Worm (Caenorhabditis elegans) whole organism, dauer: Measurements from ENCODE around the gene F42F12.11.

Experiments used
- unc-62 ChIP-seq: sonication (generic microtip); optimal IDR thresholded peaks from 2 replicates; lab custom pipeline; 2017; ENCODE audit warnings: missing biosample characterization, missing genetic modification reagents, missing genetic modification characterization

F42F12.11 gene

DNA sequence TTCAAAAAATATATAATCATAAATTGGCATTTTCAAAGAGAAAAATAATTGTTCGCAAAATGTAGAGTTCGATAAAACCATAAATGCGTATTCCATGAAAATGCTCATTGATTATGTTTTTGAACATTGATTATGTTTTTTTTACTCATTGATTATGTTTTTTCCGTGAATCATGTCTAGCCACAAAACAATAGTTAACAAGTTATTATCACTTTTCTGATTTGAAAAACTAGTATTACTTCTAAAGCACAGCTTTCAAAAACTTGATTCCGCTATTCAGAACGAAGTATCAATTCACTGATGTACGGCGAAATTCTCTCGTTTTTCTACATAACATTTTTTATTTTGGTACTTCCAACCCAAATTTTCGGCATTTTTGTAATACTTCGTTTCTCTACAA is 11.0 kb upstream of the F42F12.11 start, which contains the start of gene srd-48:
Gene srd-48 (plus strand): TSS at position 301 of the 400 bp plus-strand sequence.
- no peak for TF ChIP-seq unc-62 (GFP tag; lab: Kevin White, UChicago)

DNA sequence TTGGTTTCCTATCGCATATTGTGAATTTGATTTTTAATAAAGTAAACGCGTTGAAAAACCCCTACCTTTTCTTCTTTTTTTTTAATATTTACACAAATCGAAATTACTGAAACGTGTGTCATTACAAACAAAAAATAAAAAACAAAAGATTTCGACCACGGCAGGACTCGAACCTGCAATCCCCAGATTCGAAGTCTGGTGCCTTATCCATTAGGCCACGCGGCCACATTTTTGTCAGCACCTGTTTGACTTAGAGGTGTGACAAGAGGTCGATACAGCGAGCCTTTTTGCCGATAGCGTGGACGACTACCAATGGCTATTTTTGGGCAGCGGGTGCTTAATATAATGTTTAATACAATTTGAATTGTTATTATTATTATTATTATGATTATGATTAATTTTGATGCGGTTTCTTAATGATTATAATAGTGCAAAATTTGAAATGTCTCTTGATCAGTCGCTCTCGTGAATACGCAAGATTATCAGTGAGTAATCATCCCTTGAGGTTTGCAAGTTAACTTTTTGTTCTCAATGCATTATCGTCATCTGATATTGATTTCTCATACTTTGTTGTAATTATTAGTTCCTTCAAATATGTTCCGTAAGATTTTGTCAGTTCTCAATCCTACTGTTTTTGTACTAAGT is 8.9 kb upstream of the F42F12.11 start, which contains the start of gene srd-44:
Gene srd-44 (plus strand): TSS at position 595 of the 645 bp plus-strand sequence.
- no peak for TF ChIP-seq unc-62 (GFP tag; lab: Kevin White, UChicago)

DNA sequence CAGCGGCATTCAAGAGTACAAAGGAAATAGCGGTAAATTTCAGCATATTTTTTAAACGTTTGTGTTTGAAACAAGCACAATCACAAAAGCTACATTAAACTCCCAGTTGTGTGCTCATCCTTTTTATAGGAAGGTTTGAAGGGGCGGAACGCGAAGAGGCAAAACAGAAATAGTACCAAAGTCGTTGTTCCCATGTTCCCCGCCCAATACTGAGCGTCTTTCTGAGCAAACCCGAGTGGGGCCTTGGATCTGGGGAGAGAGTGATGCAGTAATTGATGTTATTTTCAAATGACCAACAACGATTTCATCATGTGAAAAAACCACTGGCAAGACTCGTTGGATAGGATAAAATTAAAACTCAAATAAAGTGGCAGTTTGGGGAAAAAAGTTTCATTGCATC is 5.5 kb upstream of the F42F12.11 start, which contains the start of gene zig-2:
Gene zig-2 (minus strand): TSS at position 101 of the 400 bp plus-strand sequence.
- TF ChIP-seq unc-62 (GFP tag; lab: Kevin White, UChicago) = no peak

DNA sequence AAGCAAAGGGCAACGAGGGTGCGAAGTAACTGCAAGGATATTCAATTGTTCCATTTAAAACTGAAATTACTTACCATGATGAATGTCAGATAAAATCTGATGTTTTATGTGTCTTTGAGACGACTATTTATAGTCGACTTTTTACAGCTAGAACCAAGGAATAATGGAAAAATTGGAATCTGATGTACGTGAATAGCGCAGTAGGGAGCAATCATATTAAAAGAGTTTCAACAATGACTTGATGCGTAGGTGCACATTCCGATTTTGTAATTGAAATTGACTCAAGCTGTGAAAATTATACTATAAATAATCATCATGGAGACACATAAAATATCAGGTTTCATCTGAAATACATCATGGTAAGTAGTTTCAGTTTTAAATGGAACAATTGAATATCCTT is 3.5 kb upstream of the F42F12.11 start, which contains the start of the genes nspc-9 and nspc-10:
Gene nspc-9 (minus strand): TSS at position 101 of the 400 bp plus-strand sequence.
Gene nspc-10 (plus strand): TSS at position 331 of the 400 bp plus-strand sequence.
- TF ChIP-seq unc-62 (GFP tag; lab: Kevin White, UChicago) = no peak

DNA sequence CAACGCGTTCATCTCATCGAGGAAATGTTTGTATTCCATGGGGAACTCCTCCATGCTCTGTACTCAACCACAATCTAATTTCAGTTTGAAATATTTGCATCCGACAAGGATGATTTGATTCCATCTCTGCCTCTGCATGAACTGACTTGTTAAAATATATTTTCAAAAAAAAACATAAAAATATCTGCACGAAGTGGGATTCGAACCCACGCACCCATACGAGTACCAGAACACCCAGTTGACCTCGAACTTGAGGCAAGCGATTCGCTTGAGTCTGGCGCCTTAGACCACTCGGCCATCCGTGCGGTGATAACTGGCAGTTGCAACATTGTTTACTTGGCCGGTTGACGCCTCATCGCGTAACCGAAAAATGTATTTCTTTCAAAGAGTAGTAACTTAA is 993 bp downstream of the F42F12.11 start:
- TF ChIP-seq unc-62 (GFP tag; lab: Kevin White, UChicago) = no peak

DNA sequence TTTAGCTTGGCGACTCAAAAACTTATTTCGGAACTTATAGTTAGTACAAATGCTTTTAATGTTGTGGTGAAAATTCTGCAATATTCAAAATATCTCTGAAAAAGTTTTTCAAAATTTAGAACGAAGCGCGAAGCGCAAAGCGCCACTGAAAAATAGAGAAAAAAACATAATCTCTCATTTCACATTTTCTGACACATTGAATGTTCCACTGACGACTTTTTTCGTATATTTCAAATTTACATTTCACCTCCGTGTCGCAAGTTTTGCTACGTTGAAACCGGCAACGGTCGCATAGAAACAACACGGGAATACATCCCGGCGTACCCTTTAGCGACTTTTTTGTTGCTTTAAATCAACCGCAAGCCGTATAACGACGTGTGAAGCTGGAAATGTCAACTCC is 1.5 kb downstream of the F42F12.11 start, which contains the start of gene F42F12.14:
Gene F42F12.14 (plus strand): TSS at position 301 of the 400 bp plus-strand sequence.
- TF ChIP-seq unc-62 (GFP tag; lab: Kevin White, UChicago) = no peak

DNA sequence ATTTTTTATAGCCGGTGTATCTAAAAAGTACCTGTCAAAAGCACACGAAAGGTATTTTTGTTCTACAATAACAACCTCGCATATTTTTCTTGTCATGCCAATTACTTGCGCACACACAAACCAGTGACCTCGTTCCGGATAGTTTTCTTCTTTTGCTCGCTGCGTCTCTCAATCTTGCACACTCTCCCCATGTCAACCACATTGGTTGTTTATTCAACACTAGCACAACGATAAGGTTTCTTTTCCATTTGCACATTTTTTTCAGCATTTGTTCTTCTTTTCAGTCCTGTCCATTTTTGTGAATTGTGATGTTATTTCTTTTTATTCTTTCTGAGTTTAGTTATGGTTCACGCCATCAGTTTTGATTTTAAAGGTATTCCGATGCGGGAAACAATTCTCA is 3.4 kb downstream of the F42F12.11 start, which contains the start of gene F42F12.3:
Gene F42F12.3 (plus strand): TSS at position 372 of the 400 bp plus-strand sequence.
- TF ChIP-seq unc-62 (GFP tag; lab: Kevin White, UChicago) = no peak

DNA sequence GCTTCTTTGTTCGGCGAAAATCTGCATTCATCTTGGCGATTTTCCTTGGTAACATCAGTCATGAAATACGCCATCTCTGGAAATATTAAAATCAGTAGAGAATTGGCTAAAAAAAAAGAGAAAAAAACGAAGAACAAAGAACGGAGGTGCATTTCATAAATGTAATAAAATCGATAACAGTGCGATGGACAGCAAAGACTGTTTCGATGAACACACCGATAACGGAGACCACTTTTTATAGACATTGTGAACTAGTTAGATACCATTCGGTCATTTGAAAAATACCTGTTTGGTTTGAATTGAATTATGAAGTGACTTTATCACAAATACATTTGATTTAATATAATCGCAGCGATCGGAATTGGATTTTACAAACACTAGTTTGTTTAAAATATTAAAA is 6.0 kb downstream of the F42F12.11 start, which contains the start of gene F42F12.4:
Gene F42F12.4 (minus strand): TSS at position 76 of the 400 bp plus-strand sequence.
- TF ChIP-seq unc-62 (GFP tag; lab: Kevin White, UChicago) = no peak

DNA sequence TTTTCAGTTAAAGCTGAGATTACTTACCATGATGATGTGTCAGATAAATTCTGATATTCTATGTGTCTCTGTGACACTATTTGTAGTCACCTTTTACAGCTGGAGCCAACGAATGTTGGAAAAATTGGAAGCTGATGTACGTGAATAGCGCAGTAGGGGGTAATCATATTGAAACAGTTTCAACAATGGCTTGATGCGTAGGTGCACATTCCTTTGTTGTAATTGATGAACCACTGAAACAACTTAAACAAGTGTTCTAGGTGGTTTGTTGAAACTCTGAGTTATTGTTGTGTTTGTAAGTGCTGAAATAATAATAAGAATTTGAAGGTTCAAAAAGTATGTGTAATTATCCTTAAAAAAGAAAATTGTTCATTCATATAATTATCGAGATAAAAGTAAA is 9.8 kb downstream of the F42F12.11 start, which contains the start of gene nspc-12:
Gene nspc-12 (minus strand): TSS at position 101 of the 400 bp plus-strand sequence.
- TF ChIP-seq unc-62 (GFP tag; lab: Kevin White, UChicago) = no peak

DNA sequence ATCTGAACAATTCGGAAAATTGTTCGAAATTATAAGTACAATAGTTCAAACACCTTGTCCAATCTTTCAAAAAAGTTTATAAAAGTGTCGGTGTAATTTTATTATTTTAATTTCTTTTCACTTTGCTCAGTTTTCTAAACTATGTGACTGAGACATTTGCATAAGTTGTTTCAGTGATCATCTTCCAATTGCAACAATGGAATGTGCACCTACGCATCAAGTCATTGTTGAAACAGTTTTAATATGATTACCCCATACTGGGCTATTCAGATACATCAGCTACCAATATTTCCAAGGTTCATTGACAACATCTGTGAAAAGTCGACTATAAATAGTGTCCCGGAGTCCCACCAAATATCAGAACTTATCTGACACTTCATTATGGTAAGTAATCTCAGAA is 10.3 kb downstream of the F42F12.11 start, which contains the start of gene nspc-13:
Gene nspc-13 (plus strand): TSS at position 301 of the 400 bp plus-strand sequence.
- TF ChIP-seq unc-62 (GFP tag; lab: Kevin White, UChicago) = no peak

DNA sequence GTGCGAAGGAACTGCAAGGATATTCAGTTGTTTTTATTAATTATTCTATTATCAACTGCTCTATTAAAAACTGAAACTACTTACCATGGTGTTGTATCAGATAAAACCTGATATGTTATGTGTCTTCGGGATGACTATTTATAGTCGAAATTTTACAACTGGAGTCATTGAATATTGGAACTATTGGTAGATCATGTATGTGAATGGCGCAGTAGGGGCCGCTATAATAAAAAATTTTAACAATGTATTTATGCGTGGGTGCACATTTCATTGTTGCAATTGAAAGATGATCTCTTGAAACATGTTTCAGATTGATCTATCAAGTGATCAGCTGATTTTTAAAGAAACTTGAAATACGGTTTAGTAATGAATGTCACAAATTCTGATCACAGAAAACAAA is 12.1 kb downstream of the F42F12.11 start, which contains the start of gene nspc-14:
Gene nspc-14 (minus strand): TSS at position 101 of the 400 bp plus-strand sequence.
- no peak for TF ChIP-seq unc-62 (GFP tag; lab: Kevin White, UChicago)

DNA sequence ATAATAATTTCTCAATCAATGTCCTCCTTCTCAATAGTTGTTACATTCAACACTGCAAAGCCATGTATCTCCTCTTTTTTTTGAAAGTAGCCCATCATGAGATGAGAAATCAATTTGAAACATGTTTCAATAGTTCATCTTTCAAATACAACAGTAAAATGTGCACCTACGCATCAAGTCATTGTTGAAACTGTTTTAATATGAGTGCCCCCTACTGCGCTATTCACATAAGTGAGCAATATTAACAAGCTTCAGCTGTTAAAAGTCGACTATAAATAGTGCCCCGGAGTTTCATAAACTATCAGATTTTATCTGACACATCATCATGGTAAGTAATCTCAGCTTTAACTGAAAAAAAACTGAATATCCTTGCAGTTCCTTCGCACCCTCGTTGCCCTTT is 13.6 kb downstream of the F42F12.11 start, which contains the start of the genes nspc-15 and F19H6.6:
Gene nspc-15 (plus strand): TSS at position 301 of the 400 bp plus-strand sequence.
Gene F19H6.6 (plus strand): TSS at position 384 of the 400 bp plus-strand sequence.
- no peak for TF ChIP-seq unc-62 (GFP tag; lab: Kevin White, UChicago)

DNA sequence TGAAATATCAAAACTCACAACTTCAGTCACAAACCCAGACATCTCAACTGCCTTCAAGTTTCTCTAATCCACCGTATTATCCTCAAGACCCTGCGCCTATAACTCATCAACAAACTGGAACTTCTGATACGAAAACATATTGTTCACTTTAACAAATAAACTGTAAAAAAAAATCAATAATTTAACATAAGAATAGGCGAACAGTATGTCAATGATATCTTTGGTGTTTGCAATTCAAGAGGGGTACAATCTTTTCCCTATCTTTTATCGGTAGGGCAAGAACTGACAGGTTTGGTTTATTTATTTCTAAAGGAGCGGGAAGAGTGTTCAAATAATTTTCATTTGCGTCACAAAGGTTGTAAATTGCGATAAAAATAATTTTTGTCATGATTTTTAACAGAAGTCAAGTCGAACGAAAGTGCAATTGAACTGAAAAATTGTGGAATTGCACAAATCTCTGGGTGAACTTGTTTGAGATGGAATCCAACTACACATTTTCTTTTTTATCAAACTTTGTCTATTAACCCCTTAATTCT is 16.2 kb downstream of the F42F12.11 start:
- TF ChIP-seq unc-62 (GFP tag; lab: Kevin White, UChicago) = peak; percentile 33

DNA sequence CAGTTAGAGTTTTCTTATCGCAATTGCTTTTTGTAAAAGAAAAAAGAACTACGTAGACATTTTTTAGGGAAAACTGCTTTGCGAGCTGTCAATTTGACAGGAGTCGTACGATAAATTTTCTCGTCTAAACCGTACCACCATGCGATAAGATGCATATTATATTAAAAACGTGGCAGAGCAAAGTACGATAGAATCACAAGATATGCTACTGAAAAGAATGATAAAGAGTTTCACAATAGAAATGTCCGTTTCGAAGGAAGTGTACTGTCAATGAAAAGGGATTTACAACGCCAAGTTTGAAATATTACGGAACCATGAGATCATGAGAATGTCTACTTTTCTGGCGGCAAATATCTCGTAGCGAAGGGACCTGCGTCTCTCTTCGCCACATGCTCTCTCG is 18.0 kb downstream of the F42F12.11 start, which contains the start of gene F19H6.5:
Gene F19H6.5 (minus strand): TSS at position 101 of the 400 bp plus-strand sequence.
- TF ChIP-seq unc-62 (GFP tag; lab: Kevin White, UChicago) = no peak

DNA sequence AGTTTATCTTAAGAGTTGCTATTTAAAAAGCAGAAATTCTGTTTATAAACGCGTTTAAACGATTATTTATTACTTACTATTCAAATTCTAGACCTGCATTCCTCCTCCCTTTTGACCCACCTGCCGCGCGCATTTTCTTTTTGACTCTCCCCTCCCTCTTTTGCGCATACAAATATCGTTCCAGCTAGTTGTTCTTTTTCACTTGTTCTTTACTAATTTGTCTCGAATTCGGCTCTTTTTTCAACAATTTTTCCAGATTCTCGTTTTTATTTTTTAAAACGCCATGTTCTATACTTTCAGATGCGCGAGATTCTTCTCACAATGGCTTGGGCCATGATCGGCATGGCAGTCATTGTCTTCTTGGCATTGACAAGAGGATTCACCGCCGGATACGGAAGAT is 18.6 kb downstream of the F42F12.11 start, which contains the start of gene F19H6.4:
Gene F19H6.4 (plus strand): TSS at position 301 of the 400 bp plus-strand sequence.
- no peak for TF ChIP-seq unc-62 (GFP tag; lab: Kevin White, UChicago)

DNA sequence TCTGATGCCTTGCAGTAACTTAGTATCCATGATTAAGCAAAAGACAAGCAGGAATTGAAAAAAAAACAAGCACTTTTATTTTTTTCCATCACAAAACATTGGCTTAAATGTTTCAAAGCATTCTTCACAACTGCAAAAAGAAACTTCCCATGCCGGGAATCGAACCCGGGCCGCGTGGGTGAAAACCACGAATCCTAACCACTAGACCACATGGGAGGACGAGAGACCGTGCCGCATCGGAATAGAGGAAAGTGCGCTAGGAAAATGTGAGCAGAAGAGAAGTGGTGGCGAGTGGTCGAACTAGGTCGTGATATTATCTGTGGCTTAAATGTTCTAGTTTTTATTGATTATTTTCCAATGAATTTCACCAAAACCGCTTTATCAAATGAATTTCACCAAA is 20.7 kb downstream of the F42F12.11 start:
- no peak for TF ChIP-seq unc-62 (GFP tag; lab: Kevin White, UChicago)
